Worm (Caenorhabditis elegans) whole organism, L2 larva: ENCODE measurements around the gene Y37E11AR.7.

Experiments used
- R02D3.7 ChIP-seq: fragments of 150-350 bp; optimal IDR thresholded peaks from 2 replicates; lab custom pipeline; 2014; ENCODE audit warnings: missing biosample characterization, missing genetic modification characterization
- ama-1 ChIP-seq: fragments of 150-350 bp; optimal IDR thresholded peaks from 2 replicates; lab custom pipeline; 2018; ENCODE audit warnings: inconsistent platforms
- elt-1 ChIP-seq: fragments of 150-350 bp; optimal IDR thresholded peaks from 2 replicates; lab custom pipeline; 2014; ENCODE audit warnings: missing biosample characterization, missing genetic modification characterization
- mab-5 ChIP-seq: fragments of 150-350 bp; optimal IDR thresholded peaks from 2 replicates; lab custom pipeline; 2014; ENCODE audit warnings: missing biosample characterization, missing genetic modification characterization
- nhr-10 ChIP-seq: sonication (generic microtip); optimal IDR thresholded peaks from 2 replicates; lab custom pipeline; 2017; ENCODE audit warnings: missing biosample characterization, missing genetic modification characterization
- peb-1 ChIP-seq: fragments of 150-350 bp; optimal IDR thresholded peaks from 2 replicates; lab custom pipeline; 2014; ENCODE audit warnings: missing biosample characterization, missing genetic modification characterization
- sem-4 ChIP-seq: fragments of 150-350 bp; optimal IDR thresholded peaks from 2 replicates; lab custom pipeline; 2014; ENCODE audit warnings: missing biosample characterization, missing genetic modification reagents, missing genetic modification characterization
- skn-1 ChIP-seq: sonication (generic microtip); optimal IDR thresholded peaks from 2 replicates; lab custom pipeline; 2017; ENCODE audit warnings: missing biosample characterization, missing genetic modification characterization
- unc-62 ChIP-seq: fragments of 150-350 bp; optimal IDR thresholded peaks from 2 replicates; lab custom pipeline; 2014; ENCODE audit warnings: missing biosample characterization, missing genetic modification reagents, missing genetic modification characterization
- ztf-11 ChIP-seq: sonication (generic microtip); optimal IDR thresholded peaks from 2 replicates; lab custom pipeline; 2017; ENCODE audit warnings: missing biosample characterization, missing genetic modification characterization

DNA sequence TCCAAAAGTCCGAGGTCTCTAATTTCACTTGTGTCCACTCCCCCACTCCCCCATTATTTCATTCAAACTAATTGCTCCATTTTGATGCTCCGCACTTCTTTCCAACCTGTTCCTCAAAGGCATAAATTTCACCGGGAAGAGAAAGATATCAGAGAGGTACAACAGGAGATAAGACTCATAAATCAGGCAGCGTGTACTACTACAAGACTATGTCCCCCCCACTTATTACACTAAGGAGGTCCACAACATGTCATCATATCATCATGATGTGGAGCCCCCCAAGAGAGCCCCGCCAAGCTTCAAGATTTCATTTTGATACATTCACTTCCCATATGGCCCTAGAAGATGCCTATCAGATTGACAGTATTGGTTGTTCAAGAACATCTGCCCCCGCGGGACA is 10.2 kb upstream of the Y37E11AR.7 start:
- TF ChIP-seq ama-1 (lab: Kevin White, UChicago), result no peak
- TF ChIP-seq R02D3.7, result no peak
- TF ChIP-seq elt-1 (tag; lab: Kevin White, UChicago), result no peak
- TF ChIP-seq ztf-11 (tag; lab: Kevin White, UChicago), result no peak
- TF ChIP-seq mab-5 (tag; lab: Kevin White, UChicago), result no peak
- TF ChIP-seq unc-62 (GFP tag; lab: Kevin White, UChicago), result no peak
- no peak for TF ChIP-seq sem-4 (tag; lab: Kevin White, UChicago)
- no peak for TF ChIP-seq peb-1 (tag; lab: Kevin White, UChicago)
- no peak for TF ChIP-seq skn-1 (tag; lab: Kevin White, UChicago)
- TF ChIP-seq nhr-10 (tag; lab: Kevin White, UChicago), result no peak
